Worm (Caenorhabditis elegans): ENCODE measurements around the gene btb-7.

- TF ChIP-seq snpc-4 (tag; optimal IDR thresholded peaks at IDR 0.05): no peak
- TF ChIP-seq nhr-237 (tag; optimal IDR thresholded peaks at IDR 0.05): no peak
- TF ChIP-seq elt-3 (tag; optimal IDR thresholded peaks at IDR 0.05): no peak
- TF ChIP-seq unc-62 (GFP tag; optimal IDR thresholded peaks at IDR 0.05): no peak
- TF ChIP-seq elt-1 (tag; optimal IDR thresholded peaks at IDR 0.05; ENCODE audit: borderline replicate concordance, insufficient read depth): no peak
- no peak for TF ChIP-seq sem-2 (GFP tag; optimal IDR thresholded peaks at IDR 0.05)
- no peak for TF ChIP-seq blmp-1 (tag; optimal IDR thresholded peaks at IDR 0.05)
- no peak for TF ChIP-seq lsy-2 (tag; optimal IDR thresholded peaks at IDR 0.05)
- no peak for TF ChIP-seq ceh-83 (GFP tag; optimal IDR thresholded peaks at IDR 0.05)
- no peak for TF ChIP-seq unc-39 (tag; optimal IDR thresholded peaks at IDR 0.05)
- TF ChIP-seq nhr-76 (tag; optimal IDR thresholded peaks at IDR 0.05): no peak
Measured at ce11 chrII:1694530-1694929, 18.5 kb upstream of the btb-7 start, which contains the start of gene fbxc-26.

Measured in whole organism, mixed stage, embryonic.